Fruit fly (Drosophila melanogaster): Measurements from ENCODE around the gene Cpr30F.

dm6 chr2L:9919218-9919617 lies 13.7 kb downstream of the Cpr30F start:
- TF ChIP-seq Hnf4 (GFP tag; optimal IDR thresholded peaks at IDR 0.05) (no peak), Dfd (GFP tag; optimal IDR thresholded peaks at IDR 0.05) (no peak), Rel (GFP tag; optimal IDR thresholded peaks at IDR 0.05) (no peak), Rel (tag; optimal IDR thresholded peaks at IDR 0.05) (no peak), lola (GFP tag; optimal IDR thresholded peaks at IDR 0.05) (no peak), usp (GFP tag; optimal IDR thresholded peaks at IDR 0.05) (no peak), Hr78 (GFP tag; optimal IDR thresholded peaks at IDR 0.05) (no peak)
